Worm (Caenorhabditis elegans) whole organism, late embryonic: ENCODE measurements around the gene T27E9.6.

ENCODE experiments used
- C08G9.2 ChIP-seq: sonication (generic microtip); optimal IDR thresholded peaks from 2 replicates; lab custom pipeline; 2016; ENCODE audit warnings: mild to moderate bottlenecking, missing genetic modification characterization, moderate library complexity, missing compliant biosample characterization
- F13H6.1 ChIP-seq: sonication (generic microtip); optimal IDR thresholded peaks from 2 replicates; lab custom pipeline; 2016; ENCODE audit warnings: missing genetic modification characterization, missing compliant biosample characterization
- T23F11.4 ChIP-seq: fragments of 200-800 bp; sonication (Bioruptor generic); optimal IDR thresholded peaks from 2 replicates; lab custom pipeline; 2018; ENCODE audit warnings: mild to moderate bottlenecking, missing genetic modification characterization, missing compliant biosample characterization
- ama-1 ChIP-seq: fragments of 150-350 bp; optimal IDR thresholded peaks from 2 replicates; lab custom pipeline; 2014
- ceh-14 ChIP-seq: sonication (generic microtip); optimal IDR thresholded peaks from 2 replicates; lab custom pipeline; 2016; ENCODE audit warnings: missing genotype, missing genetic modification characterization, missing compliant biosample characterization
- ceh-18 ChIP-seq: sonication (generic microtip); optimal IDR thresholded peaks from 2 replicates; lab custom pipeline; 2016; ENCODE audit warnings: missing genetic modification characterization, missing compliant biosample characterization
- ceh-19 ChIP-seq: fragments of 200-800 bp; sonication (Bioruptor generic); optimal IDR thresholded peaks from 2 replicates; lab custom pipeline; 2018; ENCODE audit warnings: mild to moderate bottlenecking, missing genetic modification characterization, missing compliant biosample characterization
- ceh-22 ChIP-seq: sonication (generic microtip); optimal IDR thresholded peaks from 2 replicates; lab custom pipeline; 2017; ENCODE audit warnings: missing biosample characterization, missing genetic modification characterization
- ceh-24 ChIP-seq: sonication (generic microtip); optimal IDR thresholded peaks from 2 replicates; lab custom pipeline; 2016; ENCODE audit warnings: mild to moderate bottlenecking, missing genetic modification characterization, missing compliant biosample characterization
- ceh-31 ChIP-seq: sonication (generic microtip); optimal IDR thresholded peaks from 2 replicates; lab custom pipeline; 2016; ENCODE audit warnings: missing genetic modification characterization, missing compliant biosample characterization
- ceh-48 ChIP-seq: sonication (generic microtip); optimal IDR thresholded peaks from 2 replicates; lab custom pipeline; 2016; ENCODE audit warnings: missing genetic modification characterization, inconsistent platforms, missing compliant biosample characterization
- che-1 ChIP-seq: sonication (generic microtip); optimal IDR thresholded peaks from 2 replicates; lab custom pipeline; 2016; ENCODE audit warnings: mild to moderate bottlenecking, missing genetic modification characterization, missing compliant biosample characterization
- eyg-1 ChIP-seq: sonication (generic microtip); optimal IDR thresholded peaks from 2 replicates; lab custom pipeline; 2016; ENCODE audit warnings: missing genotype, missing genetic modification characterization, missing compliant biosample characterization
- hlh-13 ChIP-seq: fragments of 200-800 bp; sonication (Bioruptor generic); optimal IDR thresholded peaks from 2 replicates; lab custom pipeline; 2018; ENCODE audit warnings: mild to moderate bottlenecking, missing genetic modification characterization, missing compliant biosample characterization
- hlh-6 ChIP-seq: sonication (generic microtip); optimal IDR thresholded peaks from 2 replicates; lab custom pipeline; 2016; ENCODE audit warnings: missing genotype, missing genetic modification characterization, missing compliant biosample characterization
- hlh-8 ChIP-seq: sonication (generic microtip); optimal IDR thresholded peaks from 2 replicates; lab custom pipeline; 2016; ENCODE audit warnings: missing genotype, missing genetic modification characterization, missing compliant biosample characterization
- lim-6 ChIP-seq: sonication (generic microtip); optimal IDR thresholded peaks from 2 replicates; lab custom pipeline; 2016; ENCODE audit warnings: missing genetic modification characterization, missing compliant biosample characterization
- lin-11 ChIP-seq: fragments of 200-800 bp; sonication (Bioruptor generic); optimal IDR thresholded peaks from 2 replicates; lab custom pipeline; 2018; ENCODE audit warnings: mild to moderate bottlenecking, missing genetic modification characterization, missing compliant biosample characterization
- nhr-11 ChIP-seq: fragments of 150-350 bp; optimal IDR thresholded peaks from 2 replicates; lab custom pipeline; 2014; ENCODE audit warnings: missing biosample characterization, missing genetic modification characterization
- nhr-232 ChIP-seq: sonication (generic microtip); optimal IDR thresholded peaks from 2 replicates; lab custom pipeline; 2016; ENCODE audit warnings: missing genetic modification characterization, missing compliant biosample characterization
- npax-4 ChIP-seq: sonication (generic microtip); optimal IDR thresholded peaks from 2 replicates; lab custom pipeline; 2016; ENCODE audit warnings: missing genetic modification characterization, missing compliant biosample characterization
- pax-1 ChIP-seq: fragments of 150-350 bp; optimal IDR thresholded peaks from 2 replicates; lab custom pipeline; 2014; ENCODE audit warnings: missing biosample characterization, missing genetic modification characterization
- pha-2 ChIP-seq: sonication (generic microtip); optimal IDR thresholded peaks from 2 replicates; lab custom pipeline; 2017; ENCODE audit warnings: mild to moderate bottlenecking, missing genetic modification characterization, missing compliant biosample characterization
- pha-4 ChIP-seq: fragments of 150-350 bp; optimal IDR thresholded peaks from 2 replicates; lab custom pipeline; 2018; ENCODE audit warnings: missing biosample characterization, missing genetic modification reagents, missing genetic modification characterization
- pqm-1 ChIP-seq: sonication (generic microtip); optimal IDR thresholded peaks from 2 replicates; lab custom pipeline; 2016; ENCODE audit warnings: missing genetic modification characterization, missing compliant biosample characterization
- ref-2 ChIP-seq: sonication (generic microtip); optimal IDR thresholded peaks from 2 replicates; lab custom pipeline; 2016; ENCODE audit warnings: missing genetic modification characterization, missing compliant biosample characterization
- sdc-2 ChIP-seq: sonication (generic microtip); optimal IDR thresholded peaks from 2 replicates; lab custom pipeline; 2016; ENCODE audit warnings: missing genotype, missing genetic modification characterization, missing compliant biosample characterization
- sox-2 ChIP-seq: fragments of 200-800 bp; sonication (Bioruptor generic); IDR thresholded peaks from 2 replicates; pipeline ENCODE4 v1.3.6; 2022; ENCODE audit warnings: missing genetic modification reagents, missing genetic modification characterization, missing compliant biosample characterization
- sox-4 ChIP-seq: sonication (generic microtip); optimal IDR thresholded peaks from 2 replicates; lab custom pipeline; 2017; ENCODE audit warnings: mild to moderate bottlenecking, missing genetic modification characterization, inconsistent platforms, missing compliant biosample characterization
- syd-9 ChIP-seq: sonication (generic microtip); optimal IDR thresholded peaks from 2 replicates; lab custom pipeline; 2016; ENCODE audit warnings: mild to moderate bottlenecking, missing genetic modification characterization, moderate library complexity, missing compliant biosample characterization
- tbx-2 ChIP-seq: sonication (generic microtip); optimal IDR thresholded peaks from 2 replicates; lab custom pipeline; 2016; ENCODE audit warnings: missing genetic modification characterization, missing compliant biosample characterization
- tbx-7 ChIP-seq: sonication (generic microtip); optimal IDR thresholded peaks from 2 replicates; lab custom pipeline; 2016; ENCODE audit warnings: missing genotype, missing genetic modification characterization, missing compliant biosample characterization
- unc-3 ChIP-seq, 2 experiments: fragments of 200-800 bp in 1 of 2; sonication (Bioruptor generic) in 1 of 2; sonication (generic microtip) in 1 of 2; conservative IDR thresholded peaks in 1 of 2; optimal IDR thresholded peaks in 1 of 2; 2 replicates each; pipeline versions ENCODE4 v1.3.6 to Lab custom; 2016 to 2022; ENCODE audit warnings: missing compliant biosample characterization in 2 of 2, missing genetic modification characterization in 2 of 2, missing genetic modification reagents in 1 of 2
- zip-5 ChIP-seq: sonication (generic microtip); optimal IDR thresholded peaks from 2 replicates; lab custom pipeline; 2016; ENCODE audit warnings: missing genetic modification characterization, missing compliant biosample characterization

The T27E9.6 gene

ce11 chrIII:13434404-13434803 lies 42.2 kb downstream of the T27E9.6 start, which contains the start of gene F45G2.7:
Gene F45G2.7, minus strand, starts transcription at chrIII:13434504.
- TF ChIP-seq hlh-8 (tag; lab: Kevin White, UChicago), result no peak
- TF ChIP-seq C08G9.2 (tag; lab: Kevin White, UChicago), result no peak
- no peak for TF ChIP-seq nhr-232 (tag; lab: Kevin White, UChicago)
- TF ChIP-seq sox-4 (tag; lab: Kevin White, UChicago), result no peak
- TF ChIP-seq ama-1 (lab: Kevin White, UChicago), result no peak
- no peak for TF ChIP-seq syd-9 (tag; lab: Kevin White, UChicago)
- no peak for TF ChIP-seq pha-4
- TF ChIP-seq nhr-11 (tag; lab: Kevin White, UChicago), result no peak
- no peak for TF ChIP-seq lim-6
- TF ChIP-seq npax-4 (tag; lab: Kevin White, UChicago), result no peak
- TF ChIP-seq ceh-24, result no peak
- TF ChIP-seq ref-2, result no peak
- no peak for TF ChIP-seq sox-2 (GFP tag; lab: Robert Waterston, UW)
- TF ChIP-seq unc-3 (GFP tag; conservative IDR thresholded peaks at IDR 0.05; lab: Robert Waterston, UW), result no peak
- no peak for TF ChIP-seq unc-3 (tag; optimal IDR thresholded peaks at IDR 0.05; lab: Kevin White, UChicago)

DNA sequence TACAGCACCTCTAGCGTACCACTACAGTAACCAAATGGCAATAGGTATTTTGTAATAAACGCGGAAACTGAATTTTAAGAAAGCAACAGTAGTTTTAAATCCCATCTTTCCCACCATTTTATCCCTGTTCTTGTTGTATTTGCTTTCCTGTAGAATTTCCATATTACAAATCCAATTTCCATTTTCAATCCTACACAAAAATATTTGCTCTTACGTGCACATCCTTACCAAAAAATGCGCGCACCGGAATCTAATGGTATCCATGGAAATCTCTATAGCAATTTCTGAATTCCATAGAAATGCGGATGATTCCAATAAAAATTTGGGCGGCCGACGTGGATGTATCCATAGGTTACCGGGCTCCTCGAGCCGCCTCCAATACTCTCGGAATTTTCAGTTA lies 46.4 kb downstream of the T27E9.6 start, which contains the start of gene trf-1:
TSS of gene trf-1 (plus strand) at position 301 of the 400 bp plus-strand sequence.
- TF ChIP-seq syd-9 (tag; lab: Kevin White, UChicago), result no peak
- no peak for TF ChIP-seq ceh-22 (tag; lab: Kevin White, UChicago)
- TF ChIP-seq ceh-14, result no peak
- TF ChIP-seq ceh-31 (tag; lab: Kevin White, UChicago), result no peak
- no peak for TF ChIP-seq zip-5 (tag; lab: Kevin White, UChicago)
- no peak for TF ChIP-seq che-1
- TF ChIP-seq, all 69 proteins: peak for 0

ce11 chrIII:13429668-13430067 lies 46.9 kb downstream of the T27E9.6 start, which contains the start of gene bli-5:
Gene bli-5, minus strand, starts transcription at chrIII:13429768.
- no peak for TF ChIP-seq hlh-13 (GFP tag; lab: Kevin White, UChicago)
- TF ChIP-seq eyg-1 (tag; lab: Kevin White, UChicago), result no peak
- no peak for TF ChIP-seq hlh-6 (tag; lab: Kevin White, UChicago)
- no peak for TF ChIP-seq che-1
- TF ChIP-seq ceh-18, result no peak
- TF ChIP-seq pqm-1 (tag; lab: Kevin White, UChicago), result no peak
- TF ChIP-seq lin-11 (tag; lab: Kevin White, UChicago), result no peak
- TF ChIP-seq pax-1 (tag; lab: Kevin White, UChicago), result no peak

ce11 chrIII:13427817-13428216 lies 48.8 kb downstream of the T27E9.6 start:
- TF ChIP-seq nhr-11 (tag; lab: Kevin White, UChicago) (no peak), ceh-19 (no peak), sox-4 (tag; lab: Kevin White, UChicago) (no peak), T23F11.4 (GFP tag; lab: Kevin White, UChicago) (no peak), unc-3 (GFP tag; conservative IDR thresholded peaks at IDR 0.05; lab: Robert Waterston, UW) (no peak), unc-3 (tag; optimal IDR thresholded peaks at IDR 0.05; lab: Kevin White, UChicago) (no peak), ceh-31 (tag; lab: Kevin White, UChicago) (no peak)

- no peak for TF ChIP-seq tbx-7 (tag; lab: Kevin White, UChicago)
- TF ChIP-seq ceh-22 (tag; lab: Kevin White, UChicago), result no peak
- TF ChIP-seq F13H6.1 (tag; lab: Kevin White, UChicago), result no peak
- TF ChIP-seq tbx-2, result no peak
- no peak for TF ChIP-seq ceh-48 (tag; lab: Kevin White, UChicago)
- TF ChIP-seq pha-2 (tag; lab: Kevin White, UChicago), result no peak
- TF ChIP-seq sdc-2 (tag; lab: Kevin White, UChicago), result no peak
Measured at ce11 chrIII:13426036-13426435, 50.5 kb downstream of the T27E9.6 start, which contains the start of gene cope-1. Gene cope-1, plus strand, starts transcription at chrIII:13426264.
